Worm (Caenorhabditis elegans) whole organism, young adult: ENCODE results near the gene acer-1.

Experiments
- F57C9.4 ChIP-seq: sonication (generic microtip); optimal IDR thresholded peaks from 2 replicates; lab custom pipeline; 2017; ENCODE audit warnings: mild to moderate bottlenecking, missing genetic modification characterization, missing compliant biosample characterization
- K12H6.12 ChIP-seq: fragments of 200-800 bp; sonication (Bioruptor generic); optimal IDR thresholded peaks from 2 replicates; lab custom pipeline; 2018; ENCODE audit warnings: mild to moderate bottlenecking, missing genetic modification characterization, missing compliant biosample characterization
- nfya-2 ChIP-seq: fragments of 200-800 bp; sonication (Bioruptor generic); IDR thresholded peaks from 2 replicates; pipeline ENCODE4 v1.3.6; 2022; ENCODE audit warnings: missing genetic modification reagents, missing genetic modification characterization, missing compliant biosample characterization
- sea-2 ChIP-seq: fragments of 200-800 bp; sonication (Bioruptor generic); IDR thresholded peaks from 2 replicates; pipeline ENCODE4 v1.3.6; 2022; ENCODE audit warnings: missing genetic modification characterization, missing compliant biosample characterization

DNA sequence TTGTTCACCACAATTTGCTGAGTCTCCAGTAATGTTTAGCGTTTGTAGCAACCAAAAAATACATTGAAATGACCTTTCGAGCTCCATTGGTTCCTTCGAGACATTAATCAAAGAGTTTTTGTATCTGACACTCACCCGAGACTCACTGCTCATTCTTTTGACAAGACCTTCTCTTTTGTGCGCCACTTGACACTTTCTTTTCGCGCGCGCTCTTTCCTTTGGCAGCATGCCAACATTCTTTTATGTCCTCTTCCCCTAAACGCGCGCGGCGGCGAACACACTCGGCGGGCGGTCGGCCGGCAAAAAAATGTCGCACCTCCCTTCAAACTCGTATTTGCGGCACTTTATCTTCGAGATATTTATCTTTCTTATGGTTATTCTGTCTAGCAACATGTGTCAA lies 46.5 kb downstream of the acer-1 start:
- TF ChIP-seq nfya-2 (no peak), F57C9.4 (tag; lab: Kevin White, UChicago) (no peak), sea-2 (no peak), K12H6.12 (tag; lab: Kevin White, UChicago) (no peak)
